Worm (Caenorhabditis elegans) whole organism, early embryonic: ENCODE measurements around the gene mys-1.

Source experiments
- B0310.2 ChIP-seq: sonication (generic microtip); optimal IDR thresholded peaks from 2 replicates; lab custom pipeline; 2016; ENCODE audit warnings: mild to moderate bottlenecking, missing genetic modification characterization, missing compliant biosample characterization
- F13C5.2 ChIP-seq: sonication (generic microtip); optimal IDR thresholded peaks from 2 replicates; lab custom pipeline; 2017; ENCODE audit warnings: mild to moderate bottlenecking, missing genetic modification characterization, inconsistent platforms, missing compliant biosample characterization
- aly-1 ChIP-seq: sonication (generic microtip); optimal IDR thresholded peaks from 2 replicates; lab custom pipeline; 2016; ENCODE audit warnings: missing genetic modification characterization, missing compliant biosample characterization
- ama-1 ChIP-seq: fragments of 150-350 bp; optimal IDR thresholded peaks from 2 replicates; lab custom pipeline; 2014
- ceh-13 ChIP-seq: fragments of 200-800 bp; sonication (Bioruptor generic); optimal IDR thresholded peaks from 2 replicates; lab custom pipeline; 2018; ENCODE audit warnings: mild to moderate bottlenecking, missing genetic modification characterization, missing compliant biosample characterization
- ceh-36 ChIP-seq: sonication (generic microtip); optimal IDR thresholded peaks from 2 replicates; lab custom pipeline; 2016; ENCODE audit warnings: missing genetic modification characterization, inconsistent platforms, missing compliant biosample characterization
- ets-7 ChIP-seq: sonication (generic microtip); optimal IDR thresholded peaks from 2 replicates; lab custom pipeline; 2016; ENCODE audit warnings: missing genotype, missing genetic modification characterization, missing compliant biosample characterization
- flt-1 ChIP-seq: fragments of 200-800 bp; sonication (Bioruptor generic); IDR thresholded peaks from 2 replicates; pipeline ENCODE4 v1.3.6; 2022; ENCODE audit warnings: missing genetic modification characterization, missing compliant biosample characterization
- hmbx-1 ChIP-seq: sonication (generic microtip); optimal IDR thresholded peaks from 2 replicates; lab custom pipeline; 2016; ENCODE audit warnings: mild to moderate bottlenecking, missing genetic modification characterization, missing compliant biosample characterization
- hmg-4 ChIP-seq: fragments of 200-800 bp; sonication (Bioruptor generic); optimal IDR thresholded peaks from 2 replicates; lab custom pipeline; 2018; ENCODE audit warnings: mild to moderate bottlenecking, missing genetic modification characterization, missing compliant biosample characterization
- hnd-1 ChIP-seq: sonication (generic microtip); optimal IDR thresholded peaks from 2 replicates; lab custom pipeline; 2016; ENCODE audit warnings: missing genetic modification characterization, missing compliant biosample characterization
- pes-1 ChIP-seq: fragments of 200-800 bp; sonication (Bioruptor generic); IDR thresholded peaks from 2 replicates; pipeline ENCODE4 v1.3.6; 2022; ENCODE audit warnings: missing genetic modification reagents, missing genetic modification characterization, missing compliant biosample characterization
- scrt-1 ChIP-seq: fragments of 200-800 bp; sonication (Bioruptor generic); IDR thresholded peaks from 2 replicates; pipeline ENCODE4 v1.3.6; 2022; ENCODE audit warnings: missing genetic modification characterization, missing compliant biosample characterization
- sea-1 ChIP-seq: fragments of 200-800 bp; sonication (Bioruptor generic); conservative IDR thresholded peaks from 2 replicates; pipeline ENCODE4 v1.3.6; 2022; ENCODE audit warnings: missing genetic modification characterization, missing compliant biosample characterization
- tbx-11 ChIP-seq: fragments of 200-800 bp; sonication (Bioruptor generic); IDR thresholded peaks from 2 replicates; pipeline ENCODE4 v1.3.6; 2022; ENCODE audit warnings: missing genetic modification characterization, missing compliant biosample characterization
- tbx-37 ChIP-seq: fragments of 200-800 bp; sonication (Bioruptor generic); conservative IDR thresholded peaks from 2 replicates; pipeline ENCODE4 v1.3.6; 2022; ENCODE audit warnings: missing genetic modification reagents, missing genetic modification characterization, missing compliant biosample characterization
- tra-4 ChIP-seq: sonication (generic microtip); optimal IDR thresholded peaks from 2 replicates; lab custom pipeline; 2017; ENCODE audit warnings: missing genetic modification characterization, missing compliant biosample characterization

The mys-1 gene

ce11 chrV:7051133-7051765, 33.2 kb downstream of the mys-1 start, which contains the start of the genes tofu-2 and spig-1:
Gene tofu-2 (minus strand): TSS chrV:7051248.
Gene spig-1 (plus strand): TSS chrV:7051715.
- TF ChIP-seq flt-1 (no peak), hmg-4 (GFP tag; lab: Kevin White, UChicago) (no peak), ceh-36 (tag; lab: Kevin White, UChicago) (no peak), pes-1 (no peak), F13C5.2 (no peak), sea-1 (GFP tag; lab: Robert Waterston, UW) (no peak), ceh-13 (GFP tag; lab: Kevin White, UChicago) (no peak), ama-1 (lab: Kevin White, UChicago) (no peak), tbx-11 (no peak), tbx-37 (no peak), hnd-1 (tag; lab: Kevin White, UChicago) (no peak), tra-4 (tag; lab: Kevin White, UChicago) (no peak), ets-7 (tag; lab: Kevin White, UChicago) (no peak), B0310.2 (no peak), hmbx-1 (tag; lab: Kevin White, UChicago) (no peak), aly-1 (tag; lab: Kevin White, UChicago) (no peak), scrt-1 (GFP tag; lab: Robert Waterston, UW) (no peak)

ce11 chrV:7050153-7050552, 34.3 kb downstream of the mys-1 start:
- TF ChIP-seq ceh-13 (GFP tag; lab: Kevin White, UChicago), result no peak
- no peak for TF ChIP-seq flt-1
- no peak for TF ChIP-seq scrt-1 (GFP tag; lab: Robert Waterston, UW)
- TF ChIP-seq hmg-4 (GFP tag; lab: Kevin White, UChicago), result no peak
- TF ChIP-seq aly-1 (tag; lab: Kevin White, UChicago), result no peak
- TF ChIP-seq pes-1, result no peak
- no peak for TF ChIP-seq ama-1 (lab: Kevin White, UChicago)
- no peak for TF ChIP-seq ets-7 (tag; lab: Kevin White, UChicago)
- TF ChIP-seq F13C5.2, result no peak
- no peak for TF ChIP-seq B0310.2
- no peak for TF ChIP-seq hnd-1 (tag; lab: Kevin White, UChicago)
- no peak for TF ChIP-seq tra-4 (tag; lab: Kevin White, UChicago)
- TF ChIP-seq tbx-37, result no peak
- no peak for TF ChIP-seq sea-1 (GFP tag; lab: Robert Waterston, UW)
- no peak for TF ChIP-seq tbx-11
- no peak for TF ChIP-seq hmbx-1 (tag; lab: Kevin White, UChicago)
- no peak for TF ChIP-seq ceh-36 (tag; lab: Kevin White, UChicago)

ce11 chrV:7047512-7047911, 37.0 kb downstream of the mys-1 start, which contains the start of gene F20A1.8:
Gene F20A1.8 (minus strand): TSS chrV:7047612.
- TF ChIP-seq F13C5.2, result no peak
- TF ChIP-seq sea-1 (GFP tag; lab: Robert Waterston, UW), result no peak
- no peak for TF ChIP-seq ama-1 (lab: Kevin White, UChicago)
- no peak for TF ChIP-seq ets-7 (tag; lab: Kevin White, UChicago)
- no peak for TF ChIP-seq ceh-36 (tag; lab: Kevin White, UChicago)
- no peak for TF ChIP-seq hmbx-1 (tag; lab: Kevin White, UChicago)
- TF ChIP-seq hnd-1 (tag; lab: Kevin White, UChicago), result no peak
- no peak for TF ChIP-seq aly-1 (tag; lab: Kevin White, UChicago)
- TF ChIP-seq flt-1, result no peak
- no peak for TF ChIP-seq hmg-4 (GFP tag; lab: Kevin White, UChicago)
- TF ChIP-seq B0310.2, result no peak

- no peak for TF ChIP-seq sea-1 (GFP tag; lab: Robert Waterston, UW)
- TF ChIP-seq hmbx-1 (tag; lab: Kevin White, UChicago), result no peak
- no peak for TF ChIP-seq hnd-1 (tag; lab: Kevin White, UChicago)
- TF ChIP-seq F13C5.2, result no peak
- no peak for TF ChIP-seq ceh-36 (tag; lab: Kevin White, UChicago)
- no peak for TF ChIP-seq flt-1
- no peak for TF ChIP-seq ets-7 (tag; lab: Kevin White, UChicago)
- TF ChIP-seq tbx-11, result no peak
- TF ChIP-seq ama-1 (lab: Kevin White, UChicago), result no peak
Observed at ce11 chrV:7046005-7046404, 38.5 kb downstream of the mys-1 start, which contains the start of gene F20A1.2. Gene F20A1.2 (plus strand): TSS chrV:7046305.

ce11 chrV:7036475-7036874, 48.0 kb downstream of the mys-1 start, which contains the start of gene twk-11:
Gene twk-11 (minus strand): TSS chrV:7036575.
- no peak for TF ChIP-seq hnd-1 (tag; lab: Kevin White, UChicago)
- no peak for TF ChIP-seq tbx-37
- no peak for TF ChIP-seq sea-1 (GFP tag; lab: Robert Waterston, UW)
- TF ChIP-seq tra-4 (tag; lab: Kevin White, UChicago), result no peak
- TF ChIP-seq hmg-4 (GFP tag; lab: Kevin White, UChicago), result no peak
- no peak for TF ChIP-seq ets-7 (tag; lab: Kevin White, UChicago)
- no peak for TF ChIP-seq pes-1
- TF ChIP-seq B0310.2, result no peak
- TF ChIP-seq flt-1, result no peak
- TF ChIP-seq ama-1 (lab: Kevin White, UChicago), result no peak
- TF ChIP-seq scrt-1 (GFP tag; lab: Robert Waterston, UW), result no peak
- no peak for TF ChIP-seq aly-1 (tag; lab: Kevin White, UChicago)
- TF ChIP-seq ceh-36 (tag; lab: Kevin White, UChicago), result no peak
- TF ChIP-seq hmbx-1 (tag; lab: Kevin White, UChicago), result no peak
- TF ChIP-seq tbx-11, result no peak
- TF ChIP-seq ceh-13 (GFP tag; lab: Kevin White, UChicago), result no peak
